Worm (Caenorhabditis elegans) whole organism, young adult: ENCODE measurements around the gene tmed-13.

Source experiments
- B0035.1 ChIP-seq: sonication (generic microtip); optimal IDR thresholded peaks from 2 replicates; lab custom pipeline; 2016; ENCODE audit warnings: missing genetic modification characterization, mild to moderate bottlenecking, missing compliant biosample characterization, missing genotype, missing genetic modification reagents
- F23B12.7 ChIP-seq: sonication (generic microtip); optimal IDR thresholded peaks from 2 replicates; lab custom pipeline; 2017; ENCODE audit warnings: missing genetic modification characterization, mild to moderate bottlenecking, missing compliant biosample characterization, antibody characterized with exemption, moderate library complexity; ENCODE audit not compliant: insufficient read depth
- F33H1.4 ChIP-seq: fragments of 200-800 bp; sonication (Bioruptor generic); IDR thresholded peaks from 2 replicates; pipeline ENCODE4 v1.3.6; 2022; ENCODE audit warnings: missing genetic modification reagents, missing genetic modification characterization, missing compliant biosample characterization
- F49E8.2 ChIP-seq: sonication (generic microtip); optimal IDR thresholded peaks from 3 replicates; lab custom pipeline; 2017; ENCODE audit warnings: missing genetic modification characterization, mild to moderate bottlenecking, missing compliant biosample characterization, antibody characterized with exemption, moderate library complexity; ENCODE audit not compliant: insufficient read depth
- F52B5.7 ChIP-seq: sonication (generic microtip); optimal IDR thresholded peaks from 2 replicates; lab custom pipeline; 2016; ENCODE audit warnings: mild to moderate bottlenecking, missing genetic modification characterization, missing compliant biosample characterization
- F57A8.1 ChIP-seq: fragments of 200-800 bp; sonication (Bioruptor generic); optimal IDR thresholded peaks from 2 replicates; lab custom pipeline; 2018; ENCODE audit warnings: mild to moderate bottlenecking, missing genetic modification characterization, moderate library complexity, missing compliant biosample characterization
- Y53G8AR.9 ChIP-seq: fragments of 200-800 bp; sonication (Bioruptor generic); conservative IDR thresholded peaks from 2 replicates; pipeline ENCODE4 v1.3.6; 2022; ENCODE audit warnings: missing genetic modification reagents, missing genetic modification characterization, missing compliant biosample characterization
- akir-1 ChIP-seq: fragments of 200-800 bp; sonication (Bioruptor generic); optimal IDR thresholded peaks from 2 replicates; lab custom pipeline; 2018; ENCODE audit warnings: mild to moderate bottlenecking, missing genetic modification characterization, moderate library complexity, missing compliant biosample characterization
- ama-1 ChIP-seq, 3 experiments: fragments of 150-350 bp in 1 of 3; sonication (generic microtip) in 2 of 3; optimal IDR thresholded peaks; 2 replicates each; lab custom pipeline; 2014 to 2018; ENCODE audit warnings: missing biosample characterization in 2 of 3, missing genetic modification characterization in 2 of 3, missing genetic modification reagents in 2 of 3
- athp-1 ChIP-seq: sonication (generic microtip); optimal IDR thresholded peaks from 2 replicates; lab custom pipeline; 2017; ENCODE audit warnings: mild to moderate bottlenecking, missing genetic modification characterization, missing compliant biosample characterization
- attf-6 ChIP-seq: fragments of 200-800 bp; sonication (Bioruptor generic); IDR thresholded peaks from 2 replicates; pipeline ENCODE4 v1.3.6; 2022; ENCODE audit warnings: missing genetic modification reagents, missing genetic modification characterization, missing compliant biosample characterization
- die-1 ChIP-seq: sonication (generic microtip); optimal IDR thresholded peaks from 2 replicates; lab custom pipeline; 2016; ENCODE audit warnings: missing genotype, mild to moderate bottlenecking, missing genetic modification characterization, missing compliant biosample characterization
- ets-4 ChIP-seq: fragments of 200-800 bp; sonication (Bioruptor generic); optimal IDR thresholded peaks from 2 replicates; lab custom pipeline; 2018; ENCODE audit warnings: mild to moderate bottlenecking, missing genetic modification characterization, missing compliant biosample characterization
- gei-17 ChIP-seq: fragments of 200-800 bp; sonication (Bioruptor generic); optimal IDR thresholded peaks from 2 replicates; lab custom pipeline; 2018; ENCODE audit warnings: mild to moderate bottlenecking, missing genetic modification characterization, missing compliant biosample characterization
- him-1 ChIP-seq: sonication (generic microtip); optimal IDR thresholded peaks from 2 replicates; lab custom pipeline; 2016; ENCODE audit warnings: missing genotype, missing genetic modification reagents, missing genetic modification characterization, missing compliant biosample characterization
- hlh-12 ChIP-seq: sonication (generic microtip); optimal IDR thresholded peaks from 2 replicates; lab custom pipeline; 2016; ENCODE audit warnings: missing genetic modification characterization, missing compliant biosample characterization
- lin-26 ChIP-seq: fragments of 200-800 bp; sonication (Bioruptor generic); IDR thresholded peaks from 2 replicates; pipeline ENCODE4 v1.3.6; 2022; ENCODE audit warnings: missing genetic modification reagents, missing genetic modification characterization, missing compliant biosample characterization
- lin-35 ChIP-seq, 3 experiments: fragments of 150-350 bp in 2 of 3; sonication (generic microtip) in 1 of 3; optimal IDR thresholded peaks; 2 replicates each; lab custom pipeline; 2014 to 2018; ENCODE audit warnings: missing biosample characterization in 3 of 3, missing genetic modification characterization in 3 of 3, missing genetic modification reagents in 3 of 3
- lir-1 ChIP-seq: fragments of 200-800 bp; sonication (Bioruptor generic); conservative IDR thresholded peaks from 2 replicates; pipeline ENCODE4 v1.3.6; 2022; ENCODE audit warnings: missing genetic modification reagents, missing genetic modification characterization, missing compliant biosample characterization
- lsy-27 ChIP-seq: sonication (generic microtip); optimal IDR thresholded peaks from 2 replicates; lab custom pipeline; 2017; ENCODE audit warnings: missing genetic modification characterization, mild to moderate bottlenecking, missing compliant biosample characterization, antibody characterized with exemption, missing genotype, borderline replicate concordance; ENCODE audit not compliant: insufficient read depth
- madf-10 ChIP-seq: sonication (generic microtip); optimal IDR thresholded peaks from 2 replicates; lab custom pipeline; 2016; ENCODE audit warnings: mild to moderate bottlenecking, missing genetic modification characterization, missing compliant biosample characterization
- mel-28 ChIP-seq: sonication (generic microtip); optimal IDR thresholded peaks from 2 replicates; lab custom pipeline; 2016; ENCODE audit warnings: borderline replicate concordance, mild to moderate bottlenecking, missing genetic modification characterization, missing compliant biosample characterization
- mxl-1 ChIP-seq: sonication (generic microtip); optimal IDR thresholded peaks from 2 replicates; lab custom pipeline; 2016; ENCODE audit warnings: missing genetic modification characterization, missing compliant biosample characterization
- nhr-27 ChIP-seq: fragments of 200-800 bp; sonication (Bioruptor generic); optimal IDR thresholded peaks from 2 replicates; lab custom pipeline; 2018; ENCODE audit warnings: mild to moderate bottlenecking, missing genetic modification characterization, moderate library complexity, missing compliant biosample characterization
- pha-4 ChIP-seq: fragments of 150-350 bp; sonication (generic microtip); optimal IDR thresholded peaks from 2 replicates; lab custom pipeline; 2014; ENCODE audit warnings: missing biosample characterization, missing genetic modification reagents, missing genetic modification characterization
- repo-1 ChIP-seq: sonication (generic microtip); optimal IDR thresholded peaks from 2 replicates; lab custom pipeline; 2017; ENCODE audit warnings: mild to moderate bottlenecking, missing genetic modification characterization, missing compliant biosample characterization
- snpc-1.1 ChIP-seq: sonication (generic microtip); optimal IDR thresholded peaks from 2 replicates; lab custom pipeline; 2017; ENCODE audit warnings: missing genetic modification characterization, mild to moderate bottlenecking, missing compliant biosample characterization, antibody characterized with exemption, moderate library complexity, missing genotype, missing genetic modification reagents; ENCODE audit not compliant: insufficient read depth
- snpc-1.3 ChIP-seq: sonication (generic microtip); optimal IDR thresholded peaks from 2 replicates; lab custom pipeline; 2017; ENCODE audit warnings: missing genetic modification characterization, mild to moderate bottlenecking, missing compliant biosample characterization, antibody characterized with exemption, moderate library complexity, missing genotype, missing genetic modification reagents; ENCODE audit not compliant: insufficient read depth
- somi-1 ChIP-seq: fragments of 200-800 bp; sonication (Bioruptor generic); optimal IDR thresholded peaks from 2 replicates; lab custom pipeline; 2018; ENCODE audit warnings: mild to moderate bottlenecking, missing genetic modification characterization, missing compliant biosample characterization
- sptf-2 ChIP-seq: fragments of 200-800 bp; sonication (Bioruptor generic); optimal IDR thresholded peaks from 2 replicates; lab custom pipeline; 2018; ENCODE audit warnings: mild to moderate bottlenecking, missing genetic modification characterization, missing compliant biosample characterization
- tbx-9 ChIP-seq: sonication (generic microtip); optimal IDR thresholded peaks from 2 replicates; lab custom pipeline; 2016; ENCODE audit warnings: borderline replicate concordance, missing genetic modification characterization, inconsistent platforms, missing compliant biosample characterization
- tlf-1 ChIP-seq: fragments of 200-800 bp; sonication (Bioruptor generic); optimal IDR thresholded peaks from 2 replicates; lab custom pipeline; 2018; ENCODE audit warnings: mild to moderate bottlenecking, missing genetic modification characterization, missing compliant biosample characterization
- ztf-3 ChIP-seq: fragments of 200-800 bp; sonication (Bioruptor generic); optimal IDR thresholded peaks from 2 replicates; lab custom pipeline; 2018; ENCODE audit warnings: mild to moderate bottlenecking, missing genetic modification characterization, missing compliant biosample characterization

The tmed-13 gene

ce11 chrIV:6493299-6493698 lies 22.1 kb upstream of the tmed-13 start, which contains the start of gene Y73B6BL.44:
TSS of gene Y73B6BL.44 (plus strand) at chrIV:6493599.
- TF ChIP-seq F52B5.7 (tag; lab: Kevin White, UChicago) (no peak), mel-28 (tag; lab: Kevin White, UChicago) (no peak), athp-1 (tag; lab: Kevin White, UChicago) (no peak), ztf-3 (no peak)

- TF ChIP-seq F23B12.7 (tag; lab: Kevin White, UChicago) (no peak), F49E8.2 (tag; lab: Kevin White, UChicago) (no peak), attf-6 (GFP tag; lab: Robert Waterston, UW) (no peak), hlh-12 (tag; lab: Kevin White, UChicago) (no peak), nhr-27 (no peak), ama-1 (optimal IDR thresholded peaks at IDR 0.05; lab: Kevin White, UChicago) (no peak), ama-1 (GFP tag; optimal IDR thresholded peaks at IDR 0.05; lab: Kevin White, UChicago) (no peak), somi-1 (GFP tag; lab: Kevin White, UChicago) (no peak), madf-10 (tag; lab: Kevin White, UChicago) (no peak), snpc-1.1 (tag; lab: Kevin White, UChicago) (no peak), ets-4 (GFP tag; lab: Kevin White, UChicago) (no peak), pha-4 (tag; lab: Kevin White, UChicago) (no peak), B0035.1 (tag; lab: Kevin White, UChicago) (no peak)
These were observed 20.7 kb upstream of the tmed-13 start for ce11 chrIV:6491915-6492314.

ce11 chrIV:6487047-6487446 lies 15.9 kb upstream of the tmed-13 start, which contains the start of gene Y73B6BL.37:
TSS of gene Y73B6BL.37 (plus strand) at chrIV:6487347.
- TF ChIP-seq snpc-1.3 (tag; lab: Kevin White, UChicago), result no peak
- TF ChIP-seq him-1 (tag; lab: Kevin White, UChicago), result no peak
- TF ChIP-seq ets-4 (GFP tag; lab: Kevin White, UChicago), result no peak
- no peak for TF ChIP-seq F33H1.4 (GFP tag; lab: Robert Waterston, UW)
- no peak for TF ChIP-seq lir-1 (GFP tag; lab: Robert Waterston, UW)
- TF ChIP-seq lsy-27 (tag; lab: Kevin White, UChicago), result no peak
- TF ChIP-seq gei-17, result no peak
- no peak for TF ChIP-seq repo-1
- TF ChIP-seq lin-35 (GFP tag; optimal IDR thresholded peaks at IDR 0.05; lab: Kevin White, UChicago), result no peak
- TF ChIP-seq sptf-2 (GFP tag; lab: Kevin White, UChicago), result no peak
- TF ChIP-seq Y53G8AR.9 (GFP tag; lab: Robert Waterston, UW), result no peak
- no peak for TF ChIP-seq mxl-1
- no peak for TF ChIP-seq tbx-9 (tag; lab: Kevin White, UChicago)
- TF ChIP-seq die-1 (tag; lab: Kevin White, UChicago), result no peak
- no peak for TF ChIP-seq F57A8.1 (GFP tag; lab: Kevin White, UChicago)
- no peak for TF ChIP-seq akir-1 (GFP tag; lab: Kevin White, UChicago)
- no peak for TF ChIP-seq lin-26 (GFP tag; lab: Robert Waterston, UW)
- TF ChIP-seq tlf-1 (GFP tag; lab: Kevin White, UChicago), result no peak
